Worm (Caenorhabditis elegans) whole organism, L4 larva: Measurements from ENCODE around the gene msd-4.

Source experiments
- ceh-82 ChIP-seq: sonication (generic microtip); optimal IDR thresholded peaks from 2 replicates; lab custom pipeline; 2017; ENCODE audit warnings: missing biosample characterization, missing genetic modification characterization
- nhr-10 ChIP-seq: fragments of 150-350 bp; optimal IDR thresholded peaks from 2 replicates; lab custom pipeline; 2014; ENCODE audit warnings: missing biosample characterization, missing genetic modification characterization

- no peak for TF ChIP-seq nhr-10 (tag; lab: Kevin White, UChicago)
- no peak for TF ChIP-seq ceh-82
Measured at ce11 chrIII:4893540-4893939, 25.0 kb upstream of the msd-4 start, which contains the start of gene F26F4.6.
